Worm (Caenorhabditis elegans) whole organism, young adult: ENCODE data around the gene tbc-13.

Experiments used
- B0336.3 ChIP-seq: fragments of 200-800 bp; sonication (Bioruptor generic); IDR thresholded peaks from 2 replicates; pipeline ENCODE4 v1.3.6; 2022; ENCODE audit warnings: missing genetic modification characterization, missing compliant biosample characterization
- C17E4.6 ChIP-seq: fragments of 200-800 bp; sonication (Bioruptor generic); IDR thresholded peaks from 2 replicates; pipeline ENCODE4 v1.3.6; 2022; ENCODE audit warnings: missing genetic modification reagents, missing genetic modification characterization, missing compliant biosample characterization
- F49E8.2 ChIP-seq: sonication (generic microtip); optimal IDR thresholded peaks from 3 replicates; lab custom pipeline; 2017; ENCODE audit warnings: missing genetic modification characterization, mild to moderate bottlenecking, missing compliant biosample characterization, antibody characterized with exemption, moderate library complexity; ENCODE audit not compliant: insufficient read depth
- F52B5.7 ChIP-seq: sonication (generic microtip); optimal IDR thresholded peaks from 2 replicates; lab custom pipeline; 2016; ENCODE audit warnings: mild to moderate bottlenecking, missing genetic modification characterization, missing compliant biosample characterization
- F55B11.4 ChIP-seq: sonication (generic microtip); optimal IDR thresholded peaks from 2 replicates; lab custom pipeline; 2016; ENCODE audit warnings: missing compliant biosample characterization, missing genetic modification characterization, borderline replicate concordance; ENCODE audit not compliant: insufficient read depth
- Y53F4B.3 ChIP-seq: fragments of 200-800 bp; sonication (Bioruptor generic); IDR thresholded peaks from 2 replicates; pipeline ENCODE4 v1.3.6; 2022; ENCODE audit warnings: missing genetic modification reagents, missing genetic modification characterization, missing compliant biosample characterization
- ama-1 ChIP-seq, 3 experiments: fragments of 150-350 bp in 1 of 3; sonication (generic microtip) in 2 of 3; optimal IDR thresholded peaks; 2 replicates each; lab custom pipeline; 2014 to 2018; ENCODE audit warnings: missing biosample characterization in 2 of 3, missing genetic modification characterization in 2 of 3, missing genetic modification reagents in 2 of 3
- dpl-1 ChIP-seq: fragments of 150-350 bp; optimal IDR thresholded peaks from 2 replicates; lab custom pipeline; 2014; ENCODE audit warnings: missing biosample characterization, missing genetic modification reagents, missing genetic modification characterization
- madf-3 ChIP-seq: fragments of 200-800 bp; sonication (Bioruptor generic); IDR thresholded peaks from 2 replicates; pipeline ENCODE4 v1.3.6; 2022; ENCODE audit warnings: missing genetic modification reagents, missing genetic modification characterization, missing compliant biosample characterization
- mxl-1 ChIP-seq: sonication (generic microtip); optimal IDR thresholded peaks from 2 replicates; lab custom pipeline; 2016; ENCODE audit warnings: missing genetic modification characterization, missing compliant biosample characterization
- nfya-1 ChIP-seq: sonication (generic microtip); optimal IDR thresholded peaks from 2 replicates; lab custom pipeline; 2017; ENCODE audit warnings: antibody characterized with exemption, missing compliant biosample characterization, missing genetic modification characterization, borderline replicate concordance; ENCODE audit not compliant: insufficient read depth
- rcor-1 ChIP-seq: fragments of 200-800 bp; sonication (Bioruptor generic); IDR thresholded peaks from 2 replicates; pipeline ENCODE4 v1.3.6; 2022; ENCODE audit warnings: missing genetic modification reagents, missing genetic modification characterization, missing compliant biosample characterization
- sea-2 ChIP-seq: fragments of 200-800 bp; sonication (Bioruptor generic); IDR thresholded peaks from 2 replicates; pipeline ENCODE4 v1.3.6; 2022; ENCODE audit warnings: missing genetic modification characterization, missing compliant biosample characterization
- snpc-1.3 ChIP-seq: sonication (generic microtip); optimal IDR thresholded peaks from 2 replicates; lab custom pipeline; 2017; ENCODE audit warnings: missing genetic modification characterization, mild to moderate bottlenecking, missing compliant biosample characterization, antibody characterized with exemption, moderate library complexity, missing genotype, missing genetic modification reagents; ENCODE audit not compliant: insufficient read depth

DNA sequence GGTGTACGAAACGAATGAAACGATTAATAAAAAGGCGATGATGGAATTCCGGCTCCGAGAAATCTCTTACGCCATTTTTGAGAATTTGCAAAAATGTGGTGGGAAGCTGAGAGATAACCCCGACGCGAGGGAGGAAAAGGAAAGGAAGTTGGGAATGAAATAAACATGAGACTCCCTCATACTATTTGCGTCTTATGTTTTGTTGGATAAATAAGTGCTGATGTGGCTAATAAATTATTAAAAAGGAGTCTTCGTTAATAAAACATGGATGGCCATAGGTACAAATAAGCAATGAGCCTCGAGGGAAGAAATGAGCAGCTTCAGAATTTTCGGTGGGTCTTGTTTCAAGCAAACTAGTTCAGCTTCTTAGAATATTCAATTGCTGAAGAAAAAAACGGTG, 47.6 kb downstream of the tbc-13 start:
- TF ChIP-seq B0336.3 (GFP tag; lab: Robert Waterston, UW) (no peak), nfya-1 (tag; lab: Kevin White, UChicago) (no peak), rcor-1 (GFP tag; lab: Robert Waterston, UW) (no peak), C17E4.6 (no peak), dpl-1 (GFP tag; lab: Kevin White, UChicago) (no peak), F55B11.4 (no peak), sea-2 (GFP tag; lab: Robert Waterston, UW) (no peak), F49E8.2 (tag; lab: Kevin White, UChicago) (no peak), madf-3 (GFP tag; lab: Robert Waterston, UW) (no peak), snpc-1.3 (tag; lab: Kevin White, UChicago) (no peak), F52B5.7 (tag; lab: Kevin White, UChicago) (no peak), Y53F4B.3 (no peak), ama-1 (optimal IDR thresholded peaks at IDR 0.05; lab: Kevin White, UChicago) (no peak), ama-1 (GFP tag; optimal IDR thresholded peaks at IDR 0.05; lab: Kevin White, UChicago) (no peak), mxl-1 (tag; lab: Kevin White, UChicago) (no peak)
